Worm (Caenorhabditis elegans) whole organism, young adult: ENCODE measurements around the gene pab-2.

Experiments
- B0336.3 ChIP-seq: fragments of 200-800 bp; sonication (Bioruptor generic); IDR thresholded peaks from 2 replicates; pipeline ENCODE4 v1.3.6; 2022; ENCODE audit warnings: missing genetic modification characterization, missing compliant biosample characterization
- F39B2.1 ChIP-seq: fragments of 200-800 bp; sonication (Bioruptor generic); IDR thresholded peaks from 2 replicates; pipeline ENCODE4 v1.3.6; 2022; ENCODE audit warnings: missing genetic modification reagents, missing genetic modification characterization, missing compliant biosample characterization
- F57C9.4 ChIP-seq: sonication (generic microtip); optimal IDR thresholded peaks from 2 replicates; lab custom pipeline; 2017; ENCODE audit warnings: mild to moderate bottlenecking, missing genetic modification characterization, missing compliant biosample characterization
- K11D2.4 ChIP-seq: fragments of 200-800 bp; sonication (Bioruptor generic); IDR thresholded peaks from 2 replicates; pipeline ENCODE4 v1.3.6; 2022; ENCODE audit warnings: missing genetic modification reagents, missing genetic modification characterization, missing compliant biosample characterization
- Y67H2A.10 ChIP-seq: fragments of 200-800 bp; sonication (Bioruptor generic); conservative IDR thresholded peaks from 2 replicates; pipeline ENCODE4 v1.3.6; 2022; ENCODE audit warnings: missing genetic modification reagents, missing genetic modification characterization, missing compliant biosample characterization
- ZK185.1 ChIP-seq: sonication (generic microtip); optimal IDR thresholded peaks from 2 replicates; lab custom pipeline; 2016; ENCODE audit warnings: mild to moderate bottlenecking, missing genetic modification characterization, missing compliant biosample characterization; ENCODE audit not compliant: poor library complexity, severe bottlenecking
- akir-1 ChIP-seq: fragments of 200-800 bp; sonication (Bioruptor generic); optimal IDR thresholded peaks from 2 replicates; lab custom pipeline; 2018; ENCODE audit warnings: mild to moderate bottlenecking, missing genetic modification characterization, moderate library complexity, missing compliant biosample characterization
- ama-1 ChIP-seq, 3 experiments: fragments of 150-350 bp in 1 of 3; sonication (generic microtip) in 2 of 3; optimal IDR thresholded peaks; 2 replicates each; lab custom pipeline; 2014 to 2018; ENCODE audit warnings: missing biosample characterization in 2 of 3, missing genetic modification characterization in 2 of 3, missing genetic modification reagents in 2 of 3
- bed-1 ChIP-seq: fragments of 200-800 bp; sonication (Bioruptor generic); IDR thresholded peaks from 2 replicates; pipeline ENCODE4 v1.3.6; 2022; ENCODE audit warnings: missing genetic modification reagents, missing genetic modification characterization, missing compliant biosample characterization
- cebp-2 ChIP-seq: fragments of 200-800 bp; sonication (Bioruptor generic); IDR thresholded peaks from 2 replicates; pipeline ENCODE4 v1.3.6; 2022; ENCODE audit warnings: missing genetic modification characterization, missing compliant biosample characterization
- ceh-40 ChIP-seq: fragments of 200-800 bp; sonication (Bioruptor generic); IDR thresholded peaks from 2 replicates; pipeline ENCODE4 v1.3.6; 2022; ENCODE audit warnings: missing genetic modification characterization, missing compliant biosample characterization
- dpff-1 ChIP-seq: sonication (generic microtip); optimal IDR thresholded peaks from 2 replicates; lab custom pipeline; 2017; ENCODE audit warnings: mild to moderate bottlenecking, missing genetic modification characterization, missing compliant biosample characterization
- ekl-4 ChIP-seq: fragments of 200-800 bp; sonication (Bioruptor generic); IDR thresholded peaks from 2 replicates; pipeline ENCODE4 v1.3.6; 2022; ENCODE audit warnings: missing genetic modification reagents, missing genetic modification characterization, missing compliant biosample characterization
- fkh-3 ChIP-seq: sonication (generic microtip); optimal IDR thresholded peaks from 2 replicates; lab custom pipeline; 2016; ENCODE audit warnings: mild to moderate bottlenecking, missing genetic modification characterization, missing compliant biosample characterization
- hmg-1.2 ChIP-seq: fragments of 200-800 bp; sonication (Bioruptor generic); IDR thresholded peaks from 2 replicates; pipeline ENCODE4 v1.3.6; 2022; ENCODE audit warnings: missing genetic modification reagents, missing genetic modification characterization, missing compliant biosample characterization
- hsf-1 ChIP-seq: fragments of 200-800 bp; sonication (Bioruptor generic); IDR thresholded peaks from 2 replicates; pipeline ENCODE4 v1.3.6; 2022; ENCODE audit warnings: missing genetic modification reagents, missing genetic modification characterization, missing compliant biosample characterization
- lin-40 ChIP-seq: sonication (generic microtip); optimal IDR thresholded peaks from 2 replicates; lab custom pipeline; 2016; ENCODE audit warnings: missing genetic modification characterization, mild to moderate bottlenecking, missing compliant biosample characterization, missing genotype, missing genetic modification reagents
- lin-54 ChIP-seq: fragments of 200-800 bp; sonication (Bioruptor generic); optimal IDR thresholded peaks from 2 replicates; lab custom pipeline; 2018; ENCODE audit warnings: mild to moderate bottlenecking, missing genetic modification characterization, missing compliant biosample characterization
- lsl-1 ChIP-seq: fragments of 200-800 bp; sonication (Bioruptor generic); optimal IDR thresholded peaks from 2 replicates; lab custom pipeline; 2018; ENCODE audit warnings: mild to moderate bottlenecking, missing genetic modification characterization, moderate library complexity, missing compliant biosample characterization
- mxl-1 ChIP-seq: sonication (generic microtip); optimal IDR thresholded peaks from 2 replicates; lab custom pipeline; 2016; ENCODE audit warnings: missing genetic modification characterization, missing compliant biosample characterization
- nfya-2 ChIP-seq: fragments of 200-800 bp; sonication (Bioruptor generic); IDR thresholded peaks from 2 replicates; pipeline ENCODE4 v1.3.6; 2022; ENCODE audit warnings: missing genetic modification reagents, missing genetic modification characterization, missing compliant biosample characterization
- nfyb-1 ChIP-seq: fragments of 200-800 bp; sonication (Bioruptor generic); IDR thresholded peaks from 2 replicates; pipeline ENCODE4 v1.3.6; 2022; ENCODE audit warnings: missing genetic modification reagents, missing genetic modification characterization, missing compliant biosample characterization
- nhr-80 ChIP-seq: sonication (generic microtip); optimal IDR thresholded peaks from 2 replicates; lab custom pipeline; 2016; ENCODE audit warnings: missing genetic modification characterization, missing compliant biosample characterization
- pbrm-1 ChIP-seq: fragments of 200-800 bp; sonication (Bioruptor generic); IDR thresholded peaks from 2 replicates; pipeline ENCODE4 v1.3.6; 2022; ENCODE audit warnings: missing genetic modification reagents, missing genetic modification characterization, missing compliant biosample characterization
- rcor-1 ChIP-seq: fragments of 200-800 bp; sonication (Bioruptor generic); IDR thresholded peaks from 2 replicates; pipeline ENCODE4 v1.3.6; 2022; ENCODE audit warnings: missing genetic modification reagents, missing genetic modification characterization, missing compliant biosample characterization
- snpc-1.3 ChIP-seq: sonication (generic microtip); optimal IDR thresholded peaks from 2 replicates; lab custom pipeline; 2017; ENCODE audit warnings: missing genetic modification characterization, mild to moderate bottlenecking, missing compliant biosample characterization, antibody characterized with exemption, moderate library complexity, missing genotype, missing genetic modification reagents; ENCODE audit not compliant: insufficient read depth
- snpc-4 ChIP-seq, 5 experiments: fragments of 150-350 bp in 1 of 5; sonication (generic microtip) in 4 of 5; optimal IDR thresholded peaks; 2 replicates each; lab custom pipeline; 2014 to 2018; ENCODE audit warnings: missing genetic modification characterization in 5 of 5, missing biosample characterization in 3 of 5, antibody characterized with exemption in 2 of 5, mild to moderate bottlenecking in 2 of 5, missing compliant biosample characterization in 2 of 5, missing genotype in 2 of 5, moderate library complexity in 2 of 5, missing genetic modification reagents in 1 of 5
- sptf-2 ChIP-seq: fragments of 200-800 bp; sonication (Bioruptor generic); optimal IDR thresholded peaks from 2 replicates; lab custom pipeline; 2018; ENCODE audit warnings: mild to moderate bottlenecking, missing genetic modification characterization, missing compliant biosample characterization
- unc-62 ChIP-seq: fragments of 150-350 bp; optimal IDR thresholded peaks from 2 replicates; lab custom pipeline; 2014; ENCODE audit warnings: missing biosample characterization, missing genetic modification reagents, missing genetic modification characterization
- ztf-18 ChIP-seq: sonication (generic microtip); optimal IDR thresholded peaks from 2 replicates; lab custom pipeline; 2016; ENCODE audit warnings: missing genotype, mild to moderate bottlenecking, missing genetic modification characterization, missing compliant biosample characterization
- ztf-25 ChIP-seq: fragments of 200-800 bp; sonication (Bioruptor generic); IDR thresholded peaks from 2 replicates; pipeline ENCODE4 v1.3.6; 2022; ENCODE audit warnings: missing genetic modification reagents, missing genetic modification characterization, missing compliant biosample characterization
- ztf-3 ChIP-seq: fragments of 200-800 bp; sonication (Bioruptor generic); optimal IDR thresholded peaks from 2 replicates; lab custom pipeline; 2018; ENCODE audit warnings: mild to moderate bottlenecking, missing genetic modification characterization, missing compliant biosample characterization
- ztf-6 ChIP-seq: fragments of 200-800 bp; sonication (Bioruptor generic); IDR thresholded peaks from 2 replicates; pipeline ENCODE4 v1.3.6; 2022; ENCODE audit warnings: missing genetic modification reagents, missing genetic modification characterization, missing compliant biosample characterization

The pab-2 gene

ce11 chrX:13543350-13543749 lies 16.1 kb upstream of the pab-2 start:
- TF ChIP-seq ceh-40 (GFP tag; lab: Robert Waterston, UW) (no peak), snpc-1.3 (no peak), ama-1 (optimal IDR thresholded peaks at IDR 0.05; lab: Kevin White, UChicago) (peak; percentile 83), ama-1 (GFP tag; optimal IDR thresholded peaks at IDR 0.05; lab: Kevin White, UChicago) (no peak), fkh-3 (tag; lab: Kevin White, UChicago) (peak; percentile 4), lin-54 (GFP tag; lab: Kevin White, UChicago) (no peak), unc-62 (GFP tag; lab: Kevin White, UChicago) (no peak)
- TF ChIP-seq, all 124 proteins: peak for 2

ce11 chrX:13542757-13543156 lies 15.5 kb upstream of the pab-2 start:
- TF ChIP-seq ekl-4 (GFP tag; lab: Robert Waterston, UW) (no peak), Y67H2A.10 (GFP tag; lab: Robert Waterston, UW) (no peak), akir-1 (GFP tag; lab: Kevin White, UChicago) (no peak), nfyb-1 (0 out of 2 replicates have a peak, but pooled peaks have one; percentile 31), rcor-1 (no peak), ama-1 (optimal IDR thresholded peaks at IDR 0.05; lab: Kevin White, UChicago) (peak; percentile 88), ama-1 (GFP tag; optimal IDR thresholded peaks at IDR 0.05; lab: Kevin White, UChicago) (no peak), ceh-40 (GFP tag; lab: Robert Waterston, UW) (no peak), F57C9.4 (tag; lab: Kevin White, UChicago) (no peak), mxl-1 (tag; lab: Kevin White, UChicago) (no peak), B0336.3 (no peak), cebp-2 (no peak), hsf-1 (no peak), K11D2.4 (GFP tag; lab: Robert Waterston, UW) (no peak), sptf-2 (no peak), F39B2.1 (GFP tag; lab: Robert Waterston, UW) (no peak), hmg-1.2 (GFP tag; lab: Robert Waterston, UW) (0 out of 2 replicates have a peak, but pooled peaks have one; percentile 13), lsl-1 (GFP tag; lab: Kevin White, UChicago) (no peak), ztf-6 (no peak), pbrm-1 (GFP tag; lab: Robert Waterston, UW) (no peak), bed-1 (GFP tag; lab: Robert Waterston, UW) (no peak), snpc-4 (GFP tag; optimal IDR thresholded peaks at IDR 0.05; lab: Kevin White, UChicago) (no peak), snpc-4 (tag; optimal IDR thresholded peaks at IDR 0.05; lab: Kevin White, UChicago) (no peak), ztf-3 (no peak), nfya-2 (GFP tag; lab: Robert Waterston, UW) (no peak), ztf-25 (GFP tag; lab: Robert Waterston, UW) (no peak), fkh-3 (tag; lab: Kevin White, UChicago) (no peak), dpff-1 (tag; lab: Kevin White, UChicago) (no peak)

ce11 chrX:13542236-13542635 lies 15.0 kb upstream of the pab-2 start, which contains the start of gene cah-4:
TSS of gene cah-4 (plus strand) at chrX:13542574.
- peak; percentile 75 for TF ChIP-seq ama-1 (optimal IDR thresholded peaks at IDR 0.05; lab: Kevin White, UChicago)
- no peak for TF ChIP-seq ama-1 (GFP tag; optimal IDR thresholded peaks at IDR 0.05; lab: Kevin White, UChicago)
- no peak for TF ChIP-seq ZK185.1 (tag; lab: Kevin White, UChicago)

DNA sequence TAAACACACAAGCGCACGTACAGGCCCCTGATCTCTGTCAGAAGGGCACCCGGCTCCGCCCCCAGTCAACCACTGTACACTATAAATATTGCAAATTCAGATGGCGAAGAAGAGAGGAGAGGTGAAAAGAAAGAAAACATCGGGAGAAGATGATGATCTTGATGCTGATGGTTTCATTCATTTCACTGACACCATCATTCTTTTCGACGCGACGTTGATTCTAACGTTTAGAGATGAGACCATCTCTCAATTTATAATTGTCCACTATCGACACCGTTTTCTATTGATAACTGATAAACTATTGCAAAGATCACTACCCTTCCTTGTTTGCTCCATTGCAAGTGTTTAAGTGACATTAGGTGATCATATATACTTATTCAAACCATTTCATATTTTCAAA lies 14.1 kb upstream of the pab-2 start:
- TF ChIP-seq lin-40, result peak; percentile 35
- TF ChIP-seq ztf-18, result no peak
- TF ChIP-seq nhr-80 (tag; lab: Kevin White, UChicago), result peak; percentile 21
- peak; percentile 88 for TF ChIP-seq ama-1 (optimal IDR thresholded peaks at IDR 0.05; lab: Kevin White, UChicago)
- no peak for TF ChIP-seq ama-1 (GFP tag; optimal IDR thresholded peaks at IDR 0.05; lab: Kevin White, UChicago)
- TF ChIP-seq, all 124 proteins: peak for 3
